Worm (Caenorhabditis elegans): ENCODE results near the gene eef-1B.1.

DNA sequence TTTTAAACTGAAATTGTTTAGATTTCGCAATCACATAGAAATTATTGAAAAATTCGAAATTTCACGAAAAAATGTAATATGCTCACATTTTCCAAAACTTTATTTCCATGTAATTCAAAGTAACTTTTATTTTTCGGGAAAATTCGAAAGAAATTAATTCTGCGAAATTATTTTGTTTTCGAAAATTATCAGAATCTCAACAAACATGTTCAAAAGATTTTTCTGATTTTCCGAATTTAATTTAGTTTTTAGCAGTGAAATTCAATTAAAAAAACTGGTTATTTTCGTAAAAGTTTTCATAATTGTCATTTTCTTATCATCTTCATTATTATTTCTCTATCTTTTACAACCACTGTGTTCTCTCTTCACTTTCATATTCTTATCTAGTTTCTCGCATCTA lies 40.0 kb downstream of the eef-1B.1 start, which contains the start of gene ran-2:
- TF ChIP-seq pha-4 (tag; optimal IDR thresholded peaks at IDR 0.05) (no peak), ceh-16 (tag; optimal IDR thresholded peaks at IDR 0.05) (no peak), nhr-76 (tag; optimal IDR thresholded peaks at IDR 0.05) (no peak), unc-39 (tag; optimal IDR thresholded peaks at IDR 0.05) (no peak), lin-15B (tag; optimal IDR thresholded peaks at IDR 0.05) (no peak), mdl-1 (tag; optimal IDR thresholded peaks at IDR 0.05) (no peak), ama-1 (optimal IDR thresholded peaks at IDR 0.05) (no peak), snpc-4 (tag; optimal IDR thresholded peaks at IDR 0.05) (no peak), unc-62 (GFP tag; optimal IDR thresholded peaks at IDR 0.05) (no peak), sea-2 (GFP tag; optimal IDR thresholded peaks at IDR 0.05) (no peak)

Data from whole organism, L3 larva.